Worm (Caenorhabditis elegans) whole organism, mixed stage, embryonic: Measurements from ENCODE around the gene gei-3.

Source experiments
- M03D4.4 ChIP-seq: sonication (generic microtip); optimal IDR thresholded peaks from 2 replicates; lab custom pipeline; 2017; ENCODE audit warnings: mild to moderate bottlenecking, missing genetic modification characterization, missing compliant biosample characterization
- bed-3 ChIP-seq: fragments of 200-800 bp; sonication (Bioruptor generic); optimal IDR thresholded peaks from 3 replicates; lab custom pipeline; 2018; ENCODE audit warnings: mild to moderate bottlenecking, missing genetic modification characterization, moderate library complexity, missing compliant biosample characterization
- blmp-1 ChIP-seq: fragments of 150-350 bp; optimal IDR thresholded peaks from 2 replicates; lab custom pipeline; 2014; ENCODE audit warnings: missing biosample characterization, missing genetic modification characterization
- ceh-39 ChIP-seq: fragments of 150-350 bp; optimal IDR thresholded peaks from 2 replicates; lab custom pipeline; 2014; ENCODE audit warnings: missing biosample characterization, missing genetic modification characterization
- ceh-43 ChIP-seq: fragments of 200-800 bp; sonication (Bioruptor generic); optimal IDR thresholded peaks from 2 replicates; lab custom pipeline; 2018; ENCODE audit warnings: mild to moderate bottlenecking, missing genetic modification characterization, moderate library complexity, missing compliant biosample characterization
- ceh-83 ChIP-seq: fragments of 200-800 bp; sonication (Bioruptor generic); optimal IDR thresholded peaks from 2 replicates; lab custom pipeline; 2018; ENCODE audit warnings: mild to moderate bottlenecking, missing genetic modification characterization, missing compliant biosample characterization
- cnd-1 ChIP-seq: fragments of 200-800 bp; sonication (Bioruptor generic); optimal IDR thresholded peaks from 2 replicates; lab custom pipeline; 2018; ENCODE audit warnings: mild to moderate bottlenecking, missing genetic modification characterization, missing compliant biosample characterization
- drap-1 ChIP-seq: fragments of 200-800 bp; sonication (Bioruptor generic); optimal IDR thresholded peaks from 3 replicates; lab custom pipeline; 2018; ENCODE audit warnings: mild to moderate bottlenecking, missing genetic modification characterization, missing compliant biosample characterization
- elt-1 ChIP-seq: sonication (generic microtip); optimal IDR thresholded peaks from 2 replicates; lab custom pipeline; 2017; ENCODE audit warnings: missing genetic modification characterization, mild to moderate bottlenecking, missing compliant biosample characterization, antibody characterized with exemption, moderate library complexity, borderline replicate concordance; ENCODE audit not compliant: insufficient read depth
- elt-3 ChIP-seq: fragments of 150-350 bp; optimal IDR thresholded peaks from 2 replicates; lab custom pipeline; 2014; ENCODE audit warnings: missing biosample characterization, missing genetic modification characterization
- flh-1 ChIP-seq: fragments of 200-800 bp; sonication (Bioruptor generic); optimal IDR thresholded peaks from 2 replicates; lab custom pipeline; 2018; ENCODE audit warnings: mild to moderate bottlenecking, missing genetic modification characterization, moderate library complexity, missing compliant biosample characterization
- hlh-1 ChIP-seq: fragments of 150-350 bp; optimal IDR thresholded peaks from 2 replicates; lab custom pipeline; 2014; ENCODE audit warnings: missing biosample characterization, missing genetic modification reagents, missing genetic modification characterization
- lin-13 ChIP-seq: fragments of 150-350 bp; optimal IDR thresholded peaks from 2 replicates; lab custom pipeline; 2014; ENCODE audit warnings: missing biosample characterization, missing genetic modification characterization
- lin-32 ChIP-seq: fragments of 200-800 bp; sonication (Bioruptor generic); optimal IDR thresholded peaks from 2 replicates; lab custom pipeline; 2018; ENCODE audit warnings: mild to moderate bottlenecking, missing genetic modification characterization, missing compliant biosample characterization
- lsy-2 ChIP-seq: fragments of 150-350 bp; optimal IDR thresholded peaks from 2 replicates; lab custom pipeline; 2014; ENCODE audit warnings: missing biosample characterization, missing genetic modification characterization
- mab-5 ChIP-seq: fragments of 150-350 bp; optimal IDR thresholded peaks from 2 replicates; lab custom pipeline; 2014; ENCODE audit warnings: missing biosample characterization, missing genetic modification characterization
- mep-1 ChIP-seq: fragments of 150-350 bp; optimal IDR thresholded peaks from 2 replicates; lab custom pipeline; 2017; ENCODE audit warnings: missing biosample characterization, missing genetic modification reagents, missing genetic modification characterization, inconsistent platforms
- mls-2 ChIP-seq: sonication (generic microtip); optimal IDR thresholded peaks from 2 replicates; lab custom pipeline; 2016; ENCODE audit warnings: mild to moderate bottlenecking, missing genetic modification characterization, moderate library complexity, missing compliant biosample characterization
- nhr-2 ChIP-seq: fragments of 150-350 bp; optimal IDR thresholded peaks from 2 replicates; lab custom pipeline; 2014; ENCODE audit warnings: missing biosample characterization, missing genetic modification characterization
- nhr-28 ChIP-seq: fragments of 150-350 bp; optimal IDR thresholded peaks from 2 replicates; lab custom pipeline; 2014; ENCODE audit warnings: missing biosample characterization, missing genetic modification characterization
- nhr-76 ChIP-seq: sonication (generic microtip); optimal IDR thresholded peaks from 2 replicates; lab custom pipeline; 2017; ENCODE audit warnings: missing biosample characterization, missing genetic modification characterization
- sem-2 ChIP-seq: fragments of 200-800 bp; sonication (Bioruptor generic); optimal IDR thresholded peaks from 2 replicates; lab custom pipeline; 2018; ENCODE audit warnings: mild to moderate bottlenecking, missing genetic modification characterization, missing compliant biosample characterization
- snpc-4 ChIP-seq: fragments of 150-350 bp; optimal IDR thresholded peaks from 2 replicates; lab custom pipeline; 2014; ENCODE audit warnings: missing biosample characterization, missing genetic modification characterization
- sptf-1 ChIP-seq: sonication (generic microtip); optimal IDR thresholded peaks from 2 replicates; lab custom pipeline; 2017; ENCODE audit warnings: mild to moderate bottlenecking, missing genetic modification characterization, moderate library complexity, missing compliant biosample characterization
- tbx-8 ChIP-seq: fragments of 200-800 bp; sonication (Bioruptor generic); optimal IDR thresholded peaks from 2 replicates; lab custom pipeline; 2018; ENCODE audit warnings: mild to moderate bottlenecking, missing genetic modification characterization, moderate library complexity, missing compliant biosample characterization
- unc-120 ChIP-seq: sonication (generic microtip); optimal IDR thresholded peaks from 2 replicates; lab custom pipeline; 2017; ENCODE audit warnings: missing genetic modification characterization, missing compliant biosample characterization; ENCODE audit not compliant: poor library complexity, severe bottlenecking
- unc-62 ChIP-seq: fragments of 150-350 bp; optimal IDR thresholded peaks from 2 replicates; lab custom pipeline; 2014; ENCODE audit warnings: missing biosample characterization, missing genetic modification reagents, missing genetic modification characterization
- zip-8 ChIP-seq: fragments of 150-350 bp; optimal IDR thresholded peaks from 2 replicates; lab custom pipeline; 2014; ENCODE audit warnings: missing biosample characterization, missing genetic modification characterization
- ztf-11 ChIP-seq: fragments of 150-350 bp; optimal IDR thresholded peaks from 2 replicates; lab custom pipeline; 2014; ENCODE audit warnings: missing biosample characterization, missing genetic modification characterization

gei-3 gene

ce11 chrX:12829055-12829454, 15.6 kb upstream of the gei-3 start:
- TF ChIP-seq drap-1 (no peak), sptf-1 (tag; lab: Kevin White, UChicago) (no peak), lin-32 (GFP tag; lab: Kevin White, UChicago) (no peak), elt-3 (tag; lab: Kevin White, UChicago) (no peak), lin-13 (tag; lab: Kevin White, UChicago) (no peak), nhr-2 (tag; lab: Kevin White, UChicago) (no peak), zip-8 (tag; lab: Kevin White, UChicago) (no peak), mep-1 (no peak)

- no peak for TF ChIP-seq hlh-1 (tag; lab: Kevin White, UChicago)
- TF ChIP-seq lin-32 (GFP tag; lab: Kevin White, UChicago) = no peak
- no peak for TF ChIP-seq nhr-76 (tag; lab: Kevin White, UChicago)
- no peak for TF ChIP-seq tbx-8 (GFP tag; lab: Kevin White, UChicago)
Observed at ce11 chrX:12827741-12828408, 14.4 kb upstream of the gei-3 start.

- no peak for TF ChIP-seq ceh-43
- no peak for TF ChIP-seq sptf-1 (tag; lab: Kevin White, UChicago)
- no peak for TF ChIP-seq lsy-2 (tag; lab: Kevin White, UChicago)
- no peak for TF ChIP-seq ceh-83
- TF ChIP-seq unc-62 (GFP tag; lab: Kevin White, UChicago) = no peak
- no peak for TF ChIP-seq zip-8 (tag; lab: Kevin White, UChicago)
- TF ChIP-seq mls-2 (tag; lab: Kevin White, UChicago) = no peak
- TF ChIP-seq lin-32 (GFP tag; lab: Kevin White, UChicago) = no peak
- no peak for TF ChIP-seq blmp-1 (tag; lab: Kevin White, UChicago)
Observed at ce11 chrX:12826782-12827181, 13.3 kb upstream of the gei-3 start.

- no peak for TF ChIP-seq ztf-11 (tag; lab: Kevin White, UChicago)
- no peak for TF ChIP-seq mep-1
- no peak for TF ChIP-seq bed-3 (GFP tag; lab: Kevin White, UChicago)
- TF ChIP-seq unc-120 = no peak
- no peak for TF ChIP-seq nhr-76 (tag; lab: Kevin White, UChicago)
- no peak for TF ChIP-seq lin-32 (GFP tag; lab: Kevin White, UChicago)
- TF ChIP-seq blmp-1 (tag; lab: Kevin White, UChicago) = no peak
- no peak for TF ChIP-seq ceh-83
- no peak for TF ChIP-seq sptf-1 (tag; lab: Kevin White, UChicago)
- no peak for TF ChIP-seq ceh-39
- TF ChIP-seq nhr-28 (tag; lab: Kevin White, UChicago) = no peak
- no peak for TF ChIP-seq lin-13 (tag; lab: Kevin White, UChicago)
- no peak for TF ChIP-seq hlh-1 (tag; lab: Kevin White, UChicago)
- TF ChIP-seq elt-3 (tag; lab: Kevin White, UChicago) = no peak
Observed at ce11 chrX:12825174-12825573, 11.7 kb upstream of the gei-3 start.

- TF ChIP-seq snpc-4 (tag; lab: Kevin White, UChicago) (no peak), sem-2 (no peak), nhr-28 (tag; lab: Kevin White, UChicago) (no peak), mls-2 (tag; lab: Kevin White, UChicago) (no peak)
Observed at ce11 chrX:12819512-12819911, 6.1 kb upstream of the gei-3 start.

ce11 chrX:12818768-12819167, 5.3 kb upstream of the gei-3 start:
- no peak for TF ChIP-seq mab-5 (tag; lab: Kevin White, UChicago)
- no peak for TF ChIP-seq M03D4.4 (tag; lab: Kevin White, UChicago)
- no peak for TF ChIP-seq mls-2 (tag; lab: Kevin White, UChicago)
- TF ChIP-seq blmp-1 (tag; lab: Kevin White, UChicago) = no peak
- TF ChIP-seq nhr-28 (tag; lab: Kevin White, UChicago) = no peak
- no peak for TF ChIP-seq unc-62 (GFP tag; lab: Kevin White, UChicago)
- no peak for TF ChIP-seq cnd-1 (tag; lab: Kevin White, UChicago)

- no peak for TF ChIP-seq bed-3 (GFP tag; lab: Kevin White, UChicago)
- no peak for TF ChIP-seq cnd-1 (tag; lab: Kevin White, UChicago)
- no peak for TF ChIP-seq ztf-11 (tag; lab: Kevin White, UChicago)
- TF ChIP-seq lin-13 (tag; lab: Kevin White, UChicago) = no peak
- no peak for TF ChIP-seq elt-1 (tag; lab: Kevin White, UChicago)
- no peak for TF ChIP-seq ceh-83
- no peak for TF ChIP-seq blmp-1 (tag; lab: Kevin White, UChicago)
- TF ChIP-seq M03D4.4 (tag; lab: Kevin White, UChicago) = no peak
- no peak for TF ChIP-seq flh-1 (GFP tag; lab: Kevin White, UChicago)
- TF ChIP-seq unc-62 (GFP tag; lab: Kevin White, UChicago) = no peak
- no peak for TF ChIP-seq tbx-8 (GFP tag; lab: Kevin White, UChicago)
- TF ChIP-seq mls-2 (tag; lab: Kevin White, UChicago) = no peak
Observed at ce11 chrX:12815367-12815766, 1.9 kb upstream of the gei-3 start.
